Fruit fly (Drosophila melanogaster) whole organism, embryonic: ENCODE data around the gene side-IV.

Source experiments
- CG11696 ChIP-seq: fragments of 200-800 bp; sonication (Bioruptor generic); IDR thresholded peaks from 2 replicates; pipeline ENCODE4 v1.3.6; 2022; ENCODE audit warnings: missing biosample characterization, missing genetic modification characterization
- CG1233 ChIP-seq: fragments of 200-800 bp; sonication (Bioruptor generic); optimal IDR thresholded peaks from 4 replicates; lab custom pipeline; 2018; ENCODE audit warnings: missing biosample characterization, mild to moderate bottlenecking, missing genetic modification characterization
- CG13123 ChIP-seq: fragments of 200-800 bp; sonication (Bioruptor generic); optimal IDR thresholded peaks from 2 replicates; lab custom pipeline; 2016; ENCODE audit warnings: missing biosample characterization, missing genetic modification characterization
- CG13287 ChIP-seq: fragments of 200-800 bp; sonication (Bioruptor generic); IDR thresholded peaks from 2 replicates; pipeline ENCODE4 v1.3.6; 2022; ENCODE audit warnings: missing biosample characterization, missing genetic modification characterization; ENCODE audit not compliant: partially characterized antibody
- CG1647 ChIP-seq: fragments of 200-800 bp; sonication (Bioruptor generic); optimal IDR thresholded peaks from 3 replicates; lab custom pipeline; 2016; ENCODE audit warnings: missing biosample characterization, missing genetic modification characterization
- CG16815 ChIP-seq: fragments of 200-800 bp; sonication (Bioruptor generic); optimal IDR thresholded peaks from 3 replicates; lab custom pipeline; 2017; ENCODE audit warnings: missing biosample characterization, mild to moderate bottlenecking, missing genetic modification characterization
- CG1832 ChIP-seq: fragments of 200-800 bp; sonication (Bioruptor generic); optimal IDR thresholded peaks from 2 replicates; lab custom pipeline; 2017; ENCODE audit warnings: missing biosample characterization, mild to moderate bottlenecking, missing genetic modification characterization, inconsistent platforms
- CG2116 ChIP-seq: fragments of 200-800 bp; sonication (Bioruptor generic); optimal IDR thresholded peaks from 3 replicates; lab custom pipeline; 2018; ENCODE audit warnings: missing biosample characterization, mild to moderate bottlenecking, missing genetic modification characterization
- CG2120 ChIP-seq: fragments of 200-800 bp; sonication (Bioruptor generic); optimal IDR thresholded peaks from 3 replicates; lab custom pipeline; 2016; ENCODE audit warnings: missing biosample characterization, missing genetic modification characterization
- CG30403 ChIP-seq: fragments of 200-800 bp; sonication (Bioruptor generic); optimal IDR thresholded peaks from 3 replicates; lab custom pipeline; 2016; ENCODE audit warnings: missing biosample characterization, missing genetic modification characterization
- CG31365 ChIP-seq: fragments of 200-800 bp; sonication (Bioruptor generic); optimal IDR thresholded peaks from 2 replicates; lab custom pipeline; 2018; ENCODE audit warnings: missing biosample characterization, mild to moderate bottlenecking, missing genetic modification characterization
- CG3163 ChIP-seq: fragments of 200-800 bp; sonication (Bioruptor generic); optimal IDR thresholded peaks from 3 replicates; lab custom pipeline; 2016; ENCODE audit warnings: missing biosample characterization, missing genetic modification characterization
- CG4707 ChIP-seq: fragments of 200-800 bp; sonication (Bioruptor generic); optimal IDR thresholded peaks from 2 replicates; lab custom pipeline; 2018; ENCODE audit warnings: missing biosample characterization, mild to moderate bottlenecking, missing genetic modification characterization, moderate library complexity
- CG6765 ChIP-seq: fragments of 200-800 bp; sonication (Bioruptor generic); optimal IDR thresholded peaks from 3 replicates; lab custom pipeline; 2017; ENCODE audit warnings: missing biosample characterization, mild to moderate bottlenecking, missing genetic modification characterization
- CG7556 ChIP-seq: fragments of 200-800 bp; sonication (Bioruptor generic); optimal IDR thresholded peaks from 2 replicates; lab custom pipeline; 2017; ENCODE audit warnings: missing biosample characterization, mild to moderate bottlenecking, missing genetic modification characterization
- CG8089 ChIP-seq: fragments of 200-800 bp; sonication (Bioruptor generic); optimal IDR thresholded peaks from 3 replicates; lab custom pipeline; 2016; ENCODE audit warnings: missing biosample characterization, missing genetic modification characterization
- Deaf1 ChIP-seq: fragments of 200-800 bp; optimal IDR thresholded peaks from 3 replicates; lab custom pipeline; 2019; ENCODE audit warnings: missing biosample characterization, mild to moderate bottlenecking, missing genetic modification characterization, moderate library complexity
- Dek ChIP-seq: fragments of 200-800 bp; sonication (Bioruptor generic); optimal IDR thresholded peaks from 3 replicates; lab custom pipeline; 2019; ENCODE audit warnings: missing biosample characterization, mild to moderate bottlenecking, missing genetic modification characterization, moderate library complexity
- E2f2 ChIP-seq: fragments of 200-800 bp; sonication (Bioruptor generic); IDR thresholded peaks from 2 replicates; pipeline ENCODE4 v1.3.6; 2022; ENCODE audit warnings: missing biosample characterization, missing genetic modification characterization
- ERR ChIP-seq: fragments of 200-800 bp; sonication (Bioruptor generic); optimal IDR thresholded peaks from 2 replicates; lab custom pipeline; 2016; ENCODE audit warnings: missing biosample characterization, missing genetic modification characterization
- Fer1 ChIP-seq: fragments of 200-800 bp; sonication (Bioruptor generic); optimal IDR thresholded peaks from 2 replicates; lab custom pipeline; 2017; ENCODE audit warnings: missing biosample characterization, mild to moderate bottlenecking, missing genetic modification characterization
- Fer2 ChIP-seq: fragments of 200-800 bp; sonication (Bioruptor generic); optimal IDR thresholded peaks from 2 replicates; lab custom pipeline; 2018; ENCODE audit warnings: missing biosample characterization, mild to moderate bottlenecking, missing genetic modification characterization, moderate library complexity
- Fer3 ChIP-seq: fragments of 200-800 bp; sonication (Bioruptor generic); optimal IDR thresholded peaks from 2 replicates; lab custom pipeline; 2018; ENCODE audit warnings: missing biosample characterization, mild to moderate bottlenecking, missing genetic modification characterization, moderate library complexity
- H15 ChIP-seq: fragments of 200-800 bp; sonication (Bioruptor generic); IDR thresholded peaks from 3 replicates; pipeline ENCODE4 v1.3.6; 2022; ENCODE audit warnings: missing biosample characterization, missing genetic modification characterization
- Hey ChIP-seq: fragments of 200-800 bp; sonication (Bioruptor generic); optimal IDR thresholded peaks from 3 replicates; lab custom pipeline; 2018; ENCODE audit warnings: missing biosample characterization, mild to moderate bottlenecking, missing genetic modification characterization
- HmgZ ChIP-seq: fragments of 200-800 bp; sonication (Bioruptor generic); optimal IDR thresholded peaks from 2 replicates; lab custom pipeline; 2018; ENCODE audit warnings: missing biosample characterization, mild to moderate bottlenecking, missing genetic modification characterization
- Lim3 ChIP-seq: fragments of 200-800 bp; sonication (Bioruptor generic); IDR thresholded peaks from 2 replicates; pipeline ENCODE4 v1.3.6; 2022; ENCODE audit warnings: missing biosample characterization, missing genetic modification characterization
- Lpt ChIP-seq: fragments of >200 bp; optimal IDR thresholded peaks from 2 replicates; lab custom pipeline; 2018; ENCODE audit warnings: missing biosample characterization, missing genetic modification characterization
- NfI ChIP-seq: fragments of 200-800 bp; sonication (Bioruptor generic); optimal IDR thresholded peaks from 3 replicates; lab custom pipeline; 2018; ENCODE audit warnings: missing biosample characterization, mild to moderate bottlenecking, missing genetic modification characterization, moderate library complexity
- Oaz ChIP-seq: fragments of 200-800 bp; sonication (Bioruptor generic); IDR thresholded peaks from 2 replicates; pipeline ENCODE4 v1.3.6; 2022; ENCODE audit warnings: missing biosample characterization, missing genetic modification characterization
- Poxn ChIP-seq: fragments of 200-800 bp; sonication (Bioruptor generic); IDR thresholded peaks from 2 replicates; pipeline ENCODE4 v1.3.6; 2022; ENCODE audit warnings: missing biosample characterization, missing genetic modification characterization
- Ssrp ChIP-seq: fragments of 200-800 bp; sonication (Bioruptor generic); optimal IDR thresholded peaks from 2 replicates; lab custom pipeline; 2018; ENCODE audit warnings: missing biosample characterization, mild to moderate bottlenecking, missing genetic modification characterization, moderate library complexity
- br ChIP-seq: fragments of >200 bp; optimal IDR thresholded peaks from 2 replicates; lab custom pipeline; 2017
- btn ChIP-seq: fragments of 200-800 bp; sonication (Bioruptor generic); optimal IDR thresholded peaks from 2 replicates; lab custom pipeline; 2016; ENCODE audit warnings: missing biosample characterization, missing genetic modification characterization
- cas ChIP-seq: fragments of 200-800 bp; sonication (Bioruptor generic); IDR thresholded peaks from 2 replicates; pipeline ENCODE4 v1.3.6; 2022; ENCODE audit warnings: missing biosample characterization, missing genetic modification characterization
- caup ChIP-seq: fragments of 200-800 bp; sonication (Bioruptor generic); optimal IDR thresholded peaks from 3 replicates; lab custom pipeline; 2017; ENCODE audit warnings: missing biosample characterization, mild to moderate bottlenecking, missing genetic modification characterization, moderate library complexity; ENCODE audit not compliant: severe bottlenecking
- ems ChIP-seq: fragments of 200-800 bp; sonication (Bioruptor generic); optimal IDR thresholded peaks from 3 replicates; lab custom pipeline; 2016; ENCODE audit warnings: missing biosample characterization, missing genetic modification characterization
- fru ChIP-seq: fragments of >200 bp; optimal IDR thresholded peaks from 2 replicates; lab custom pipeline; 2017
- fu2 ChIP-seq: fragments of 200-800 bp; sonication (Bioruptor generic); optimal IDR thresholded peaks from 2 replicates; lab custom pipeline; 2016; ENCODE audit warnings: missing biosample characterization, missing genetic modification characterization
- gro ChIP-seq: fragments of 200-800 bp; sonication (Bioruptor generic); optimal IDR thresholded peaks from 2 replicates; lab custom pipeline; 2016; ENCODE audit warnings: missing biosample characterization, missing genetic modification characterization
- gt ChIP-seq: fragments of 200-800 bp; sonication (Bioruptor generic); IDR thresholded peaks from 2 replicates; pipeline ENCODE4 v1.3.6; 2022; ENCODE audit warnings: missing biosample characterization, missing genetic modification characterization
- h ChIP-seq: fragments of >200 bp; optimal IDR thresholded peaks from 2 replicates; lab custom pipeline; 2017
- jing ChIP-seq: fragments of 200-800 bp; sonication (Bioruptor generic); optimal IDR thresholded peaks from 2 replicates; lab custom pipeline; 2018; ENCODE audit warnings: missing biosample characterization, mild to moderate bottlenecking, missing genetic modification characterization
- mld ChIP-seq: fragments of 200-800 bp; sonication (Bioruptor generic); IDR thresholded peaks from 3 replicates; pipeline ENCODE4 v1.3.6; 2022; ENCODE audit warnings: missing biosample characterization, missing genetic modification characterization; ENCODE audit not compliant: partially characterized antibody
- nerfin-1 ChIP-seq: fragments of 200-800 bp; sonication (Bioruptor generic); optimal IDR thresholded peaks from 3 replicates; lab custom pipeline; 2019; ENCODE audit warnings: missing biosample characterization, mild to moderate bottlenecking, missing genetic modification characterization, moderate library complexity
- run ChIP-seq: fragments of 200-800 bp; sonication (Bioruptor generic); optimal IDR thresholded peaks from 3 replicates; lab custom pipeline; 2018; ENCODE audit warnings: missing biosample characterization, mild to moderate bottlenecking, missing genetic modification characterization
- sc ChIP-seq, 3 experiments: fragments of >200 bp in 2 of 3; fragments of 200-800 bp in 1 of 3; sonication (Bioruptor generic) in 1 of 3; optimal IDR thresholded peaks; 2 replicates in 2 of 3; 3 replicates in 1 of 3; lab custom pipeline; 2017; ENCODE audit warnings: mild to moderate bottlenecking in 1 of 3, missing biosample characterization in 1 of 3, missing genetic modification characterization in 1 of 3, missing genetic modification reagents in 1 of 3
- sens-2 ChIP-seq: fragments of 200-800 bp; sonication (Bioruptor generic); IDR thresholded peaks from 2 replicates; pipeline ENCODE4 v1.3.6; 2022; ENCODE audit warnings: missing biosample characterization, missing genetic modification characterization
- slou ChIP-seq: fragments of 200-800 bp; sonication (Bioruptor generic); optimal IDR thresholded peaks from 3 replicates; lab custom pipeline; 2016; ENCODE audit warnings: missing biosample characterization, missing genetic modification characterization
- slp2 ChIP-seq: fragments of 200-800 bp; sonication (Bioruptor generic); optimal IDR thresholded peaks from 2 replicates; lab custom pipeline; 2016; ENCODE audit warnings: missing biosample characterization, missing genetic modification characterization
- sqz ChIP-seq: fragments of 200-800 bp; sonication (Bioruptor generic); optimal IDR thresholded peaks from 3 replicates; lab custom pipeline; 2018; ENCODE audit warnings: missing biosample characterization, mild to moderate bottlenecking, missing genetic modification characterization
- stwl ChIP-seq: fragments of 200-800 bp; sonication (Bioruptor generic); optimal IDR thresholded peaks from 3 replicates; lab custom pipeline; 2018; ENCODE audit warnings: missing biosample characterization, mild to moderate bottlenecking, missing genetic modification characterization, moderate library complexity
- vfl ChIP-seq: fragments of 200-800 bp; sonication (Bioruptor generic); optimal IDR thresholded peaks from 2 replicates; lab custom pipeline; 2016; ENCODE audit warnings: missing biosample characterization, missing genetic modification characterization

The side-IV gene

dm6 chr3R:13469246-13469645, 18.9 kb downstream of the side-IV start (continued):
- no peak for TF ChIP-seq fu2 (GFP tag; lab: Kevin White, UChicago)
- no peak for TF ChIP-seq cas (GFP tag; lab: Robert Waterston, UW)
- TF ChIP-seq NfI (GFP tag; lab: Kevin White, UChicago): no peak
- no peak for TF ChIP-seq CG1647
- TF ChIP-seq Lpt (GFP tag; lab: Kevin White, UChicago): no peak
- TF ChIP-seq HmgZ (tag; lab: Kevin White, UChicago): no peak
- TF ChIP-seq Dek: no peak
- TF ChIP-seq fru (lab: Kevin White, UChicago): no peak
- TF ChIP-seq gt (GFP tag; lab: Robert Waterston, UW): no peak
- no peak for TF ChIP-seq h (lab: Kevin White, UChicago)
- no peak for TF ChIP-seq Hey
- TF ChIP-seq run (tag; lab: Kevin White, UChicago): no peak
- TF ChIP-seq sc (optimal IDR thresholded peaks at IDR 0.05; lab: Kevin White, UChicago): no peak
- TF ChIP-seq sc (GFP tag; optimal IDR thresholded peaks at IDR 0.05; lab: Kevin White, UChicago): no peak
- peak; percentile 0 for TF ChIP-seq ems (GFP tag; lab: Kevin White, UChicago)
- TF ChIP-seq CG4707 (GFP tag; lab: Kevin White, UChicago): no peak
- TF ChIP-seq CG6765 (GFP tag; lab: Kevin White, UChicago): no peak
- peak; percentile 29 for TF ChIP-seq Ssrp (tag; lab: Kevin White, UChicago)
- TF ChIP-seq CG1832 (GFP tag; lab: Kevin White, UChicago): no peak
- TF ChIP-seq CG8089: no peak
- TF ChIP-seq CG2116 (GFP tag; lab: Kevin White, UChicago): no peak
- no peak for TF ChIP-seq E2f2 (GFP tag; lab: Robert Waterston, UW)
- TF ChIP-seq Fer2 (tag; lab: Kevin White, UChicago): no peak
- TF ChIP-seq Poxn (GFP tag; lab: Robert Waterston, UW): no peak
- TF ChIP-seq sens-2 (GFP tag; lab: Robert Waterston, UW): no peak
- no peak for TF ChIP-seq jing (GFP tag; lab: Kevin White, UChicago)
- TF ChIP-seq CG13287 (GFP tag; lab: Robert Waterston, UW): no peak
- TF ChIP-seq caup (GFP tag; lab: Kevin White, UChicago): no peak
- TF ChIP-seq btn (GFP tag; lab: Kevin White, UChicago): no peak
- TF ChIP-seq Lim3 (GFP tag; lab: Robert Waterston, UW): no peak
- TF ChIP-seq Deaf1: no peak
- no peak for TF ChIP-seq nerfin-1 (tag; lab: Kevin White, UChicago)
- no peak for TF ChIP-seq CG3163
- TF ChIP-seq gro (GFP tag; lab: Kevin White, UChicago): no peak
- no peak for TF ChIP-seq CG1233 (GFP tag; lab: Kevin White, UChicago)
- TF ChIP-seq vfl: no peak
- no peak for TF ChIP-seq CG31365
- no peak for TF ChIP-seq CG13123 (GFP tag; lab: Kevin White, UChicago)
- no peak for TF ChIP-seq H15 (GFP tag; lab: Robert Waterston, UW)
- TF ChIP-seq CG7556: peak; percentile 39
- no peak for TF ChIP-seq Fer3 (tag; lab: Kevin White, UChicago)
- peak; percentile 46; the same call in 1 of the 2 replicates for TF ChIP-seq CG11696
- peak; percentile 11 for TF ChIP-seq slp2
- peak; percentile 2 for TF ChIP-seq stwl (tag; lab: Kevin White, UChicago)
- peak; percentile 8 for TF ChIP-seq CG2120 (GFP tag; lab: Kevin White, UChicago)
- peak; percentile 47 for TF ChIP-seq CG30403 (GFP tag; lab: Kevin White, UChicago)
- TF ChIP-seq sqz: no peak
- no peak for TF ChIP-seq br
- TF ChIP-seq slou: no peak
- TF ChIP-seq CG16815 (GFP tag; lab: Kevin White, UChicago): peak; percentile 37
- TF ChIP-seq mld: no peak
- TF ChIP-seq Oaz (GFP tag; lab: Robert Waterston, UW): no peak
- no peak for TF ChIP-seq Fer1 (GFP tag; lab: Kevin White, UChicago)
- no peak for TF ChIP-seq ERR (GFP tag; lab: Kevin White, UChicago)
